Fruit fly (Drosophila melanogaster) whole organism, wandering third instar larva: ENCODE results near the gene tfc.
A peak's percentile ranks its signal among the peaks of the same experiment; 100 is the strongest.

ENCODE experiments used
- Abd-B ChIP-seq: fragments of >200 bp; optimal IDR thresholded peaks from 2 replicates; lab custom pipeline; 2017; ENCODE audit warnings: missing biosample characterization, missing genetic modification characterization
- CG32264 ChIP-seq: fragments of 200-800 bp; sonication (Bioruptor generic); optimal IDR thresholded peaks from 2 replicates; lab custom pipeline; 2016; ENCODE audit warnings: missing biosample characterization, missing genetic modification characterization
- CG9705 ChIP-seq: fragments of 200-800 bp; sonication (Bioruptor generic); optimal IDR thresholded peaks from 2 replicates; lab custom pipeline; 2018; ENCODE audit warnings: missing biosample characterization, mild to moderate bottlenecking, missing genetic modification characterization
- CrebA ChIP-seq: fragments of 200-800 bp; sonication (Bioruptor generic); optimal IDR thresholded peaks from 2 replicates; lab custom pipeline; 2016; ENCODE audit warnings: missing biosample characterization, mild to moderate bottlenecking, missing genetic modification characterization, borderline replicate concordance
- Dfd ChIP-seq: fragments of >200 bp; optimal IDR thresholded peaks from 2 replicates; lab custom pipeline; 2017; ENCODE audit warnings: missing biosample characterization, missing genetic modification characterization
- Dif ChIP-seq: fragments of 200-275, 200-300 bp; sonication (Bioruptor generic); optimal IDR thresholded peaks from 2 replicates; lab custom pipeline; 2018; ENCODE audit warnings: missing biosample characterization, missing genetic modification characterization; ENCODE audit not compliant: partially characterized antibody
- GATAd ChIP-seq: sonication (Bioruptor generic); optimal IDR thresholded peaks from 2 replicates; lab custom pipeline; 2016; ENCODE audit warnings: missing biosample characterization, missing genetic modification characterization
- Hnf4 ChIP-seq: fragments of 200-800 bp; sonication (Bioruptor generic); optimal IDR thresholded peaks from 2 replicates; lab custom pipeline; 2016; ENCODE audit warnings: missing biosample characterization, mild to moderate bottlenecking, missing genetic modification characterization
- Hr78 ChIP-seq: fragments of >200 bp; optimal IDR thresholded peaks from 2 replicates; lab custom pipeline; 2017; ENCODE audit warnings: missing biosample characterization, missing genetic modification characterization
- Hr83 ChIP-seq: fragments of 200-300 bp; sonication (Bioruptor generic); optimal IDR thresholded peaks from 2 replicates; lab custom pipeline; 2016; ENCODE audit warnings: missing biosample characterization, mild to moderate bottlenecking, missing genetic modification characterization, moderate library complexity; ENCODE audit not compliant: poor library complexity, severe bottlenecking
- Jra ChIP-seq: sonication (Bioruptor generic); optimal IDR thresholded peaks from 2 replicates; lab custom pipeline; 2016; ENCODE audit warnings: missing biosample characterization, missing genetic modification characterization
- N ChIP-seq: fragments of >200 bp; optimal IDR thresholded peaks from 2 replicates; lab custom pipeline; 2018; ENCODE audit warnings: missing biosample characterization, missing external identifiers, missing genetic modification characterization
- Rel ChIP-seq, 2 experiments: fragments of 200-800 bp; sonication (Bioruptor generic) in 1 of 2; optimal IDR thresholded peaks; 2 replicates in 1 of 2; 3 replicates in 1 of 2; lab custom pipeline; 2016 to 2019; ENCODE audit warnings: mild to moderate bottlenecking in 2 of 2, missing biosample characterization in 2 of 2, missing genetic modification characterization in 2 of 2, moderate library complexity in 1 of 2
- Sp1 ChIP-seq: fragments of 200-800 bp; sonication (Bioruptor generic); optimal IDR thresholded peaks from 3 replicates; lab custom pipeline; 2019; ENCODE audit warnings: missing biosample characterization, mild to moderate bottlenecking, missing genetic modification characterization, moderate library complexity
- Vsx2 ChIP-seq: fragments of 200-300, 225-300 bp; sonication (Bioruptor generic); optimal IDR thresholded peaks from 2 replicates; lab custom pipeline; 2018; ENCODE audit warnings: missing biosample characterization, missing genetic modification characterization; ENCODE audit not compliant: partially characterized antibody
- brk ChIP-seq: fragments of 200-800 bp; sonication (Bioruptor generic); optimal IDR thresholded peaks from 2 replicates; lab custom pipeline; 2016; ENCODE audit warnings: missing biosample characterization, mild to moderate bottlenecking, missing genetic modification characterization
- dl ChIP-seq, 2 experiments: fragments of 175-275, 200-275 bp in 1 of 2; fragments of 200-275 bp in 1 of 2; sonication (Bioruptor generic); optimal IDR thresholded peaks; lab custom pipeline; 2018; ENCODE audit warnings: mild to moderate bottlenecking in 2 of 2, missing biosample characterization in 2 of 2, missing genetic modification characterization in 2 of 2, moderate library complexity in 2 of 2; ENCODE audit not compliant: partially characterized antibody in 2 of 2, insufficient read depth in 1 of 2
- dmrt93B ChIP-seq: fragments of 200-800 bp; sonication (Bioruptor generic); optimal IDR thresholded peaks from 2 replicates; lab custom pipeline; 2018; ENCODE audit warnings: missing biosample characterization, mild to moderate bottlenecking, missing genetic modification characterization
- dsf ChIP-seq: sonication (Bioruptor generic); optimal IDR thresholded peaks from 2 replicates; lab custom pipeline; 2016; ENCODE audit warnings: missing biosample characterization, missing genetic modification characterization, borderline replicate concordance
- ey ChIP-seq: fragments of 200-800 bp; sonication (Bioruptor generic); optimal IDR thresholded peaks from 2 replicates; lab custom pipeline; 2016; ENCODE audit warnings: missing biosample characterization, missing genetic modification characterization
- foxo ChIP-seq, 2 experiments: fragments of 200-800 bp; sonication (Bioruptor generic); optimal IDR thresholded peaks; 2 replicates in 1 of 2; 3 replicates in 1 of 2; lab custom pipeline; 2016 to 2017; ENCODE audit warnings: missing biosample characterization in 2 of 2, missing genetic modification characterization in 2 of 2
- fru ChIP-seq: fragments of 200-800 bp; sonication (Bioruptor generic); optimal IDR thresholded peaks from 3 replicates; lab custom pipeline; 2016; ENCODE audit warnings: missing biosample characterization, mild to moderate bottlenecking, missing genetic modification characterization
- h ChIP-seq: fragments of 200-800 bp; sonication (Bioruptor generic); optimal IDR thresholded peaks from 3 replicates; lab custom pipeline; 2016; ENCODE audit warnings: missing biosample characterization, mild to moderate bottlenecking, missing genetic modification characterization
- jim ChIP-seq: fragments of 175-275, 200-325 bp; sonication (Bioruptor generic); optimal IDR thresholded peaks from 2 replicates; lab custom pipeline; 2016; ENCODE audit warnings: missing biosample characterization, mild to moderate bottlenecking, missing genetic modification characterization
- pan ChIP-seq: fragments of >200 bp; optimal IDR thresholded peaks from 2 replicates; lab custom pipeline; 2017
- psq ChIP-seq: fragments of 200-800 bp; sonication (Bioruptor generic); optimal IDR thresholded peaks from 3 replicates; lab custom pipeline; 2017; ENCODE audit warnings: missing biosample characterization, mild to moderate bottlenecking, missing genetic modification characterization, moderate library complexity
- rgr ChIP-seq: fragments of 200-800 bp; sonication (Bioruptor generic); optimal IDR thresholded peaks from 3 replicates; lab custom pipeline; 2016; ENCODE audit warnings: missing biosample characterization, mild to moderate bottlenecking, missing genetic modification characterization
- tai ChIP-seq: sonication (Bioruptor generic); optimal IDR thresholded peaks from 2 replicates; lab custom pipeline; 2016; ENCODE audit warnings: missing biosample characterization, missing genetic modification characterization
- woc ChIP-seq: sonication (Bioruptor generic); optimal IDR thresholded peaks from 2 replicates; lab custom pipeline; 2016; ENCODE audit warnings: missing biosample characterization, mild to moderate bottlenecking, missing genetic modification characterization

Gene tfc

dm6 chr3L:1208206-1208605 lies 48.0 kb upstream of the tfc start:
- TF ChIP-seq Hr83 (GFP tag; lab: Kevin White, UChicago) (no peak), ey (no peak), tai (GFP tag; lab: Kevin White, UChicago) (no peak), Dif (GFP tag; lab: Kevin White, UChicago) (peak; percentile 36), dl (GFP tag; optimal IDR thresholded peaks at IDR 0.05; lab: Kevin White, UChicago; ENCODE audit: insufficient read depth in 1 of 2, partially characterized antibody in 2 of 2) (peak in 1 of 2 experiments; percentile 1), CG32264 (GFP tag; lab: Kevin White, UChicago) (no peak)

- TF ChIP-seq fru (GFP tag; lab: Kevin White, UChicago) = no peak
- TF ChIP-seq ey = no peak
- no peak for TF ChIP-seq h (GFP tag; lab: Kevin White, UChicago)
- no peak for TF ChIP-seq Dfd
- no peak for TF ChIP-seq Abd-B
- TF ChIP-seq dsf (GFP tag; lab: Kevin White, UChicago) = no peak
- no peak for TF ChIP-seq woc (GFP tag; lab: Kevin White, UChicago)
- no peak for TF ChIP-seq Sp1
- TF ChIP-seq tai (GFP tag; lab: Kevin White, UChicago) = no peak
- TF ChIP-seq GATAd = no peak
- TF ChIP-seq psq (GFP tag; lab: Kevin White, UChicago) = no peak
- no peak for TF ChIP-seq Hnf4 (GFP tag; lab: Kevin White, UChicago)
- TF ChIP-seq CrebA (GFP tag; lab: Kevin White, UChicago) = no peak
- TF ChIP-seq Hr78 = no peak
- TF ChIP-seq, all 38 proteins: peak for 0
Measured at dm6 chr3L:1211096-1211495, 45.2 kb upstream of the tfc start, which contains the start of gene LysD. LysD (minus strand) TSS chr3L:1211196.

- TF ChIP-seq brk (no peak), jim (GFP tag; lab: Kevin White, UChicago) (no peak)
Measured at dm6 chr3L:1212113-1212512, 44.1 kb upstream of the tfc start.

dm6 chr3L:1212571-1212970 lies 43.7 kb upstream of the tfc start, which contains the start of gene LysE:
LysE (plus strand) TSS chr3L:1212827.
- TF ChIP-seq dl (GFP tag; optimal IDR thresholded peaks at IDR 0.05; lab: Kevin White, UChicago; ENCODE audit: insufficient read depth in 1 of 2, partially characterized antibody in 2 of 2) = no peak
- TF ChIP-seq Hr83 (GFP tag; lab: Kevin White, UChicago) = no peak
- no peak for TF ChIP-seq jim (GFP tag; lab: Kevin White, UChicago)
- TF ChIP-seq woc (GFP tag; lab: Kevin White, UChicago) = no peak
- TF ChIP-seq CG32264 (GFP tag; lab: Kevin White, UChicago) = no peak
- no peak for TF ChIP-seq Rel (GFP tag; optimal IDR thresholded peaks at IDR 0.05; lab: Kevin White, UChicago)
- TF ChIP-seq Rel (tag; optimal IDR thresholded peaks at IDR 0.05; lab: Kevin White, UChicago) = no peak
- no peak for TF ChIP-seq h (GFP tag; lab: Kevin White, UChicago)
- TF ChIP-seq Hr78 = no peak
- TF ChIP-seq CG9705 (GFP tag; lab: Kevin White, UChicago) = no peak
- no peak for TF ChIP-seq dmrt93B (GFP tag; lab: Kevin White, UChicago)
- no peak for TF ChIP-seq foxo (GFP tag; optimal IDR thresholded peaks at IDR 0.05; lab: Kevin White, UChicago)
- no peak for TF ChIP-seq pan (lab: Kevin White, UChicago)
- no peak for TF ChIP-seq Jra
- no peak for TF ChIP-seq Vsx2 (GFP tag; lab: Kevin White, UChicago)
- TF ChIP-seq CrebA (GFP tag; lab: Kevin White, UChicago) = no peak
- TF ChIP-seq rgr (GFP tag; lab: Kevin White, UChicago) = no peak
- TF ChIP-seq N (GFP tag; lab: Kevin White, UChicago) = no peak
- TF ChIP-seq, all 38 proteins: peak for 0

- TF ChIP-seq Hr78 (no peak), Dfd (no peak), Rel (GFP tag; optimal IDR thresholded peaks at IDR 0.05; lab: Kevin White, UChicago) (no peak), Rel (tag; optimal IDR thresholded peaks at IDR 0.05; lab: Kevin White, UChicago) (no peak), h (GFP tag; lab: Kevin White, UChicago) (no peak), psq (GFP tag; lab: Kevin White, UChicago) (no peak), Vsx2 (GFP tag; lab: Kevin White, UChicago) (no peak), Jra (no peak), Hnf4 (GFP tag; lab: Kevin White, UChicago) (no peak), Dif (GFP tag; lab: Kevin White, UChicago) (no peak), GATAd (no peak), brk (no peak), CrebA (GFP tag; lab: Kevin White, UChicago) (no peak), Abd-B (no peak)
Measured at dm6 chr3L:1216460-1216859, 39.8 kb upstream of the tfc start.
